Worm (Caenorhabditis elegans) whole organism, L1 larva: ENCODE results near the gene skr-20.
A peak's percentile ranks its signal among the peaks of the same experiment; 100 is the strongest.

Experiments used
- C34B4.2 ChIP-seq: sonication (generic microtip); optimal IDR thresholded peaks from 2 replicates; lab custom pipeline; 2017; ENCODE audit warnings: mild to moderate bottlenecking, missing genetic modification characterization, missing compliant biosample characterization
- F16B12.6 ChIP-seq: fragments of 150-350 bp; optimal IDR thresholded peaks from 2 replicates; lab custom pipeline; 2014; ENCODE audit warnings: missing biosample characterization, missing genetic modification characterization
- Y116A8C.19 ChIP-seq: sonication (generic microtip); optimal IDR thresholded peaks from 2 replicates; lab custom pipeline; 2016; ENCODE audit warnings: missing compliant biosample characterization, missing genetic modification characterization, borderline replicate concordance
- aha-1 ChIP-seq: fragments of 150-350 bp; optimal IDR thresholded peaks from 2 replicates; lab custom pipeline; 2014; ENCODE audit warnings: missing biosample characterization, missing genetic modification characterization
- aly-2 ChIP-seq: fragments of 150-350 bp; optimal IDR thresholded peaks from 2 replicates; lab custom pipeline; 2014; ENCODE audit warnings: missing biosample characterization, missing genetic modification characterization
- ceh-8 ChIP-seq: fragments of 200-800 bp; sonication (Bioruptor generic); optimal IDR thresholded peaks from 2 replicates; lab custom pipeline; 2018; ENCODE audit warnings: mild to moderate bottlenecking, missing genetic modification characterization, moderate library complexity, missing compliant biosample characterization
- dpl-1 ChIP-seq, 3 experiments: fragments of 150-350 bp in 2 of 3; sonication (generic microtip) in 1 of 3; optimal IDR thresholded peaks; 2 replicates each; lab custom pipeline; 2014 to 2017; ENCODE audit warnings: missing biosample characterization in 3 of 3, missing genetic modification characterization in 3 of 3, missing genetic modification reagents in 3 of 3
- dsc-1 ChIP-seq: sonication (generic microtip); optimal IDR thresholded peaks from 2 replicates; lab custom pipeline; 2016; ENCODE audit warnings: mild to moderate bottlenecking, missing genetic modification characterization, missing compliant biosample characterization
- efl-1 ChIP-seq, 4 experiments: fragments of 150-350 bp; optimal IDR thresholded peaks in 3 of 4; peaks in 1 of 4; 1 replicate in 1 of 4; 2 replicates in 3 of 4; lab custom pipeline; 2014; ENCODE audit warnings: missing biosample characterization in 2 of 4, missing genetic modification characterization in 2 of 4, missing genetic modification reagents in 2 of 4
- efl-3 ChIP-seq: fragments of 200-800 bp; sonication (Bioruptor generic); optimal IDR thresholded peaks from 2 replicates; lab custom pipeline; 2018; ENCODE audit warnings: mild to moderate bottlenecking, missing genetic modification characterization, missing compliant biosample characterization
- egl-27 ChIP-seq, 2 experiments: fragments of 150-350 bp in 1 of 2; sonication (generic microtip); optimal IDR thresholded peaks; 3 replicates each; lab custom pipeline; 2017 to 2018; ENCODE audit warnings: missing biosample characterization in 2 of 2, missing genetic modification characterization in 2 of 2, missing genetic modification reagents in 2 of 2
- elt-2 ChIP-seq: sonication (generic microtip); optimal IDR thresholded peaks from 2 replicates; lab custom pipeline; 2016; ENCODE audit warnings: missing genetic modification characterization, mild to moderate bottlenecking, inconsistent platforms, missing compliant biosample characterization, missing genetic modification reagents
- elt-3 ChIP-seq, 6 experiments: fragments of 150-350 bp in 1 of 6; sonication (generic microtip); optimal IDR thresholded peaks; 2 replicates each; lab custom pipeline; 2017 to 2018; ENCODE audit warnings: missing biosample characterization in 6 of 6, missing genetic modification characterization in 6 of 6, inconsistent platforms in 1 of 6
- ets-5 ChIP-seq: fragments of 200-800 bp; sonication (Bioruptor generic); IDR thresholded peaks from 2 replicates; pipeline ENCODE4 v1.3.6; 2022; ENCODE audit warnings: missing genetic modification characterization, missing compliant biosample characterization
- fkh-8 ChIP-seq: sonication (generic microtip); optimal IDR thresholded peaks from 2 replicates; lab custom pipeline; 2016; ENCODE audit warnings: mild to moderate bottlenecking, missing genetic modification characterization, missing compliant biosample characterization
- grh-1 ChIP-seq: fragments of 200-800 bp; sonication (Bioruptor generic); IDR thresholded peaks from 2 replicates; pipeline ENCODE4 v1.3.6; 2022; ENCODE audit warnings: missing genetic modification reagents, missing genetic modification characterization, missing compliant biosample characterization
- hlh-17 ChIP-seq: fragments of 200-800 bp; sonication (Bioruptor generic); optimal IDR thresholded peaks from 2 replicates; lab custom pipeline; 2018; ENCODE audit warnings: missing genetic modification characterization, mild to moderate bottlenecking, missing compliant biosample characterization, moderate library complexity, borderline replicate concordance
- hlh-4 ChIP-seq: sonication (generic microtip); optimal IDR thresholded peaks from 2 replicates; lab custom pipeline; 2016; ENCODE audit warnings: mild to moderate bottlenecking, missing genetic modification characterization, missing compliant biosample characterization
- hpl-2 ChIP-seq: fragments of 150-350 bp; optimal IDR thresholded peaks from 2 replicates; lab custom pipeline; 2014; ENCODE audit warnings: missing biosample characterization, missing genetic modification reagents, missing genetic modification characterization
- irx-1 ChIP-seq: sonication (generic microtip); optimal IDR thresholded peaks from 2 replicates; lab custom pipeline; 2016; ENCODE audit warnings: missing genetic modification characterization, missing compliant biosample characterization
- isw-1 ChIP-seq: fragments of 200-800 bp; sonication (Bioruptor generic); IDR thresholded peaks from 2 replicates; pipeline ENCODE4 v1.3.6; 2022; ENCODE audit warnings: missing genetic modification characterization, missing compliant biosample characterization
- jun-1 ChIP-seq: fragments of 150-350 bp; optimal IDR thresholded peaks from 2 replicates; lab custom pipeline; 2014; ENCODE audit warnings: missing biosample characterization, missing genetic modification reagents, missing genetic modification characterization
- lin-14 ChIP-seq: fragments of 200-800 bp; sonication (Bioruptor generic); optimal IDR thresholded peaks from 2 replicates; lab custom pipeline; 2018; ENCODE audit warnings: mild to moderate bottlenecking, missing genetic modification characterization, moderate library complexity, missing compliant biosample characterization
- lin-39 ChIP-seq: fragments of 150-350 bp; optimal IDR thresholded peaks from 2 replicates; lab custom pipeline; 2014; ENCODE audit warnings: missing biosample characterization, missing genetic modification reagents, missing genetic modification characterization
- lir-3 ChIP-seq: sonication (generic microtip); optimal IDR thresholded peaks from 2 replicates; lab custom pipeline; 2016; ENCODE audit warnings: mild to moderate bottlenecking, missing genetic modification characterization, moderate library complexity, missing compliant biosample characterization; ENCODE audit not compliant: poor library complexity
- mab-9 ChIP-seq: fragments of 200-800 bp; sonication (Bioruptor generic); IDR thresholded peaks from 2 replicates; pipeline ENCODE4 v1.3.6; 2022; ENCODE audit warnings: missing genetic modification reagents, missing genetic modification characterization, missing compliant biosample characterization
- mdl-1 ChIP-seq, 2 experiments: fragments of 150-350 bp; optimal IDR thresholded peaks; 2 replicates each; lab custom pipeline; 2014 to 2017; ENCODE audit warnings: missing biosample characterization in 2 of 2, missing genetic modification characterization in 2 of 2, inconsistent platforms in 1 of 2
- mef-2 ChIP-seq: fragments of 150-350 bp; optimal IDR thresholded peaks from 2 replicates; lab custom pipeline; 2014; ENCODE audit warnings: missing biosample characterization, missing genetic modification characterization
- nhr-11 ChIP-seq: fragments of 150-350 bp; optimal IDR thresholded peaks from 2 replicates; lab custom pipeline; 2014; ENCODE audit warnings: missing biosample characterization, missing genetic modification characterization
- nhr-237 ChIP-seq: fragments of 150-350 bp; optimal IDR thresholded peaks from 2 replicates; lab custom pipeline; 2014; ENCODE audit warnings: missing biosample characterization, missing genetic modification characterization
- nhr-47 ChIP-seq: sonication (generic microtip); optimal IDR thresholded peaks from 2 replicates; lab custom pipeline; 2016; ENCODE audit warnings: mild to moderate bottlenecking, missing genetic modification characterization, moderate library complexity, missing compliant biosample characterization
- nhr-71 ChIP-seq: sonication (generic microtip); optimal IDR thresholded peaks from 2 replicates; lab custom pipeline; 2016; ENCODE audit warnings: mild to moderate bottlenecking, missing genetic modification characterization, moderate library complexity, missing compliant biosample characterization
- nhr-84 ChIP-seq: sonication (generic microtip); optimal IDR thresholded peaks from 2 replicates; lab custom pipeline; 2017; ENCODE audit warnings: missing biosample characterization, missing genetic modification characterization
- nhr-90 ChIP-seq: sonication (generic microtip); optimal IDR thresholded peaks from 2 replicates; lab custom pipeline; 2016; ENCODE audit warnings: mild to moderate bottlenecking, missing genetic modification characterization, missing compliant biosample characterization; ENCODE audit not compliant: poor library complexity
- pax-3 ChIP-seq: fragments of 200-800 bp; sonication (Bioruptor generic); optimal IDR thresholded peaks from 2 replicates; lab custom pipeline; 2018; ENCODE audit warnings: mild to moderate bottlenecking, missing genetic modification characterization, moderate library complexity, missing compliant biosample characterization
- rnt-1 ChIP-seq: sonication (generic microtip); optimal IDR thresholded peaks from 2 replicates; lab custom pipeline; 2016; ENCODE audit warnings: mild to moderate bottlenecking, missing genetic modification characterization, moderate library complexity, missing compliant biosample characterization
- skn-1 ChIP-seq: fragments of 150-350 bp; optimal IDR thresholded peaks from 2 replicates; lab custom pipeline; 2014; ENCODE audit warnings: missing biosample characterization, missing genetic modification characterization
- snpc-4 ChIP-seq: fragments of 150-350 bp; optimal IDR thresholded peaks from 2 replicates; lab custom pipeline; 2014; ENCODE audit warnings: missing biosample characterization, missing genetic modification characterization
- sox-4 ChIP-seq: sonication (generic microtip); optimal IDR thresholded peaks from 2 replicates; lab custom pipeline; 2016; ENCODE audit warnings: missing genetic modification characterization, missing compliant biosample characterization
- sptf-1 ChIP-seq: fragments of 150-350 bp; optimal IDR thresholded peaks from 2 replicates; lab custom pipeline; 2014; ENCODE audit warnings: missing biosample characterization, missing genetic modification characterization
- swsn-7 ChIP-seq: sonication (generic microtip); optimal IDR thresholded peaks from 2 replicates; lab custom pipeline; 2016; ENCODE audit warnings: missing genetic modification characterization, missing compliant biosample characterization
- tbx-2 ChIP-seq: sonication (generic microtip); optimal IDR thresholded peaks from 2 replicates; lab custom pipeline; 2016; ENCODE audit warnings: missing genetic modification characterization, missing compliant biosample characterization
- unc-130 ChIP-seq: fragments of 150-350 bp; optimal IDR thresholded peaks from 2 replicates; lab custom pipeline; 2017; ENCODE audit warnings: missing biosample characterization, missing genetic modification characterization, inconsistent platforms
- unc-30 ChIP-seq: sonication (generic microtip); optimal IDR thresholded peaks from 2 replicates; lab custom pipeline; 2017; ENCODE audit warnings: missing biosample characterization, missing genetic modification characterization
- unc-62 ChIP-seq: fragments of 150-350 bp; optimal IDR thresholded peaks from 2 replicates; lab custom pipeline; 2014; ENCODE audit warnings: missing biosample characterization, missing genetic modification reagents, missing genetic modification characterization
- unc-86 ChIP-seq: sonication (generic microtip); optimal IDR thresholded peaks from 2 replicates; lab custom pipeline; 2016; ENCODE audit warnings: missing genetic modification characterization, missing compliant biosample characterization
- vab-15 ChIP-seq: sonication (generic microtip); optimal IDR thresholded peaks from 2 replicates; lab custom pipeline; 2017; ENCODE audit warnings: missing genotype, mild to moderate bottlenecking, missing genetic modification characterization, missing compliant biosample characterization
- xbp-1 ChIP-seq: sonication (generic microtip); optimal IDR thresholded peaks from 2 replicates; lab custom pipeline; 2016; ENCODE audit warnings: missing genetic modification characterization, missing compliant biosample characterization
- zag-1 ChIP-seq: fragments of 150-350 bp; optimal IDR thresholded peaks from 2 replicates; lab custom pipeline; 2014; ENCODE audit warnings: missing biosample characterization, missing genetic modification characterization
- zip-4 ChIP-seq: fragments of 200-800 bp; sonication (Bioruptor generic); optimal IDR thresholded peaks from 2 replicates; lab custom pipeline; 2018; ENCODE audit warnings: mild to moderate bottlenecking, missing genetic modification characterization, moderate library complexity, missing compliant biosample characterization
- ztf-11 ChIP-seq, 2 experiments: sonication (generic microtip); optimal IDR thresholded peaks; 2 replicates each; lab custom pipeline; 2016 to 2017; ENCODE audit warnings: missing genetic modification characterization in 2 of 2, missing biosample characterization in 1 of 2, missing compliant biosample characterization in 1 of 2
- ztf-4 ChIP-seq: fragments of 150-350 bp; optimal IDR thresholded peaks from 2 replicates; lab custom pipeline; 2014; ENCODE audit warnings: missing biosample characterization, missing genetic modification characterization

The skr-20 gene

ce11 chrX:13264550-13264949 lies 41.2 kb upstream of the skr-20 start (continued):
- TF ChIP-seq C34B4.2 (tag; lab: Kevin White, UChicago) = no peak
- no peak for TF ChIP-seq hpl-2 (GFP tag; lab: Kevin White, UChicago)
- no peak for TF ChIP-seq nhr-11 (tag; lab: Kevin White, UChicago)
- TF ChIP-seq unc-86 (tag; lab: Kevin White, UChicago) = peak; percentile 44
- TF ChIP-seq swsn-7 (tag; lab: Kevin White, UChicago) = peak; percentile 61
- peak; percentile 79 for TF ChIP-seq dsc-1 (tag; lab: Kevin White, UChicago)
- no peak for TF ChIP-seq hlh-4 (tag; lab: Kevin White, UChicago)
- no peak for TF ChIP-seq elt-3 (tag; optimal IDR thresholded peaks at IDR 0.05; lab: Kevin White, UChicago)
- no peak for TF ChIP-seq snpc-4 (tag; lab: Kevin White, UChicago)
- peak; percentile 52 for TF ChIP-seq lin-14 (GFP tag; lab: Kevin White, UChicago)
- no peak for TF ChIP-seq ztf-11 (tag; optimal IDR thresholded peaks at IDR 0.05; lab: Kevin White, UChicago)
- peak; percentile 80 for TF ChIP-seq nhr-47
- no peak for TF ChIP-seq nhr-84 (tag; lab: Kevin White, UChicago)
- TF ChIP-seq nhr-71 (tag; lab: Kevin White, UChicago) = peak; percentile 68
- no peak for TF ChIP-seq unc-62 (GFP tag; lab: Kevin White, UChicago)
- no peak for TF ChIP-seq lin-39
- no peak for TF ChIP-seq unc-130
- TF ChIP-seq ztf-4 (tag; lab: Kevin White, UChicago) = no peak
- peak; percentile 73 for TF ChIP-seq rnt-1 (tag; lab: Kevin White, UChicago)
- TF ChIP-seq dpl-1 (GFP tag; optimal IDR thresholded peaks at IDR 0.05; lab: Kevin White, UChicago) = no peak
- TF ChIP-seq zag-1 (tag; lab: Kevin White, UChicago) = no peak
- no peak for TF ChIP-seq ceh-8 (GFP tag; lab: Kevin White, UChicago)
- TF ChIP-seq xbp-1 (tag; lab: Kevin White, UChicago) = peak; percentile 43
- TF ChIP-seq aha-1 (tag; lab: Kevin White, UChicago) = no peak
- TF ChIP-seq F16B12.6 = no peak
- no peak for TF ChIP-seq zip-4 (GFP tag; lab: Kevin White, UChicago)
- no peak for TF ChIP-seq mef-2
- no peak for TF ChIP-seq pax-3 (tag; lab: Kevin White, UChicago)
- TF ChIP-seq mdl-1 (tag; optimal IDR thresholded peaks at IDR 0.05; lab: Kevin White, UChicago) = peak in 1 of 2 experiments; percentile 44
- no peak for TF ChIP-seq vab-15 (tag; lab: Kevin White, UChicago)
- TF ChIP-seq sptf-1 (tag; lab: Kevin White, UChicago) = no peak
- no peak for TF ChIP-seq unc-30
- TF ChIP-seq fkh-8 = peak; percentile 12
- TF ChIP-seq Y116A8C.19 (tag; lab: Kevin White, UChicago) = no peak
- no peak for TF ChIP-seq aly-2
- TF ChIP-seq ets-5 (GFP tag; lab: Robert Waterston, UW) = no peak
- TF ChIP-seq nhr-237 (tag; lab: Kevin White, UChicago) = no peak
- peak; percentile 27 for TF ChIP-seq tbx-2
- TF ChIP-seq skn-1 (tag; lab: Kevin White, UChicago) = peak; percentile 37
- TF ChIP-seq irx-1 (tag; lab: Kevin White, UChicago) = peak; percentile 11
- TF ChIP-seq nhr-90 (tag; lab: Kevin White, UChicago) = peak; percentile 27
- TF ChIP-seq efl-1 (optimal IDR thresholded peaks at IDR 0.05; lab: Kevin White, UChicago) = peak in 1 of 2 experiments; percentile 1
- TF ChIP-seq efl-1 (GFP tag; optimal IDR thresholded peaks at IDR 0.05 in 1 of 2; lab: Kevin White, UChicago) = peak in 1 of 2 experiments; percentile 58
- peak; percentile 54 for TF ChIP-seq jun-1 (tag; lab: Kevin White, UChicago)
- no peak for TF ChIP-seq grh-1
- TF ChIP-seq isw-1 (GFP tag; lab: Robert Waterston, UW) = peak; percentile 16
- TF ChIP-seq elt-2 (tag; lab: Kevin White, UChicago) = no peak
- TF ChIP-seq egl-27 (tag; optimal IDR thresholded peaks at IDR 0.05; lab: Kevin White, UChicago) = no peak
- no peak for TF ChIP-seq sox-4 (tag; lab: Kevin White, UChicago)
- TF ChIP-seq mab-9 (GFP tag; lab: Robert Waterston, UW) = no peak; the same call in 1 of the 2 replicates
- TF ChIP-seq efl-3 (GFP tag; lab: Kevin White, UChicago) = no peak
- peak; percentile 20 for TF ChIP-seq lir-3 (tag; lab: Kevin White, UChicago)
- TF ChIP-seq hlh-17 (GFP tag; lab: Kevin White, UChicago) = no peak
